Worm (Caenorhabditis elegans) whole organism, mixed stage, embryonic: ENCODE results near the gene hsp-16.41.

Experiments
- blmp-1 ChIP-seq: fragments of 150-350 bp; optimal IDR thresholded peaks from 2 replicates; lab custom pipeline; 2014; ENCODE audit warnings: missing biosample characterization, missing genetic modification characterization
- elt-1 ChIP-seq: sonication (generic microtip); optimal IDR thresholded peaks from 2 replicates; lab custom pipeline; 2017; ENCODE audit warnings: missing genetic modification characterization, mild to moderate bottlenecking, missing compliant biosample characterization, antibody characterized with exemption, moderate library complexity, borderline replicate concordance; ENCODE audit not compliant: insufficient read depth
- elt-3 ChIP-seq: fragments of 150-350 bp; optimal IDR thresholded peaks from 2 replicates; lab custom pipeline; 2014; ENCODE audit warnings: missing biosample characterization, missing genetic modification characterization
- mep-1 ChIP-seq: fragments of 150-350 bp; optimal IDR thresholded peaks from 2 replicates; lab custom pipeline; 2017; ENCODE audit warnings: missing biosample characterization, missing genetic modification reagents, missing genetic modification characterization, inconsistent platforms
- nhr-76 ChIP-seq: sonication (generic microtip); optimal IDR thresholded peaks from 2 replicates; lab custom pipeline; 2017; ENCODE audit warnings: missing biosample characterization, missing genetic modification characterization
- unc-62 ChIP-seq: fragments of 150-350 bp; optimal IDR thresholded peaks from 2 replicates; lab custom pipeline; 2014; ENCODE audit warnings: missing biosample characterization, missing genetic modification reagents, missing genetic modification characterization
- ztf-11 ChIP-seq: fragments of 150-350 bp; optimal IDR thresholded peaks from 2 replicates; lab custom pipeline; 2014; ENCODE audit warnings: missing biosample characterization, missing genetic modification characterization

DNA sequence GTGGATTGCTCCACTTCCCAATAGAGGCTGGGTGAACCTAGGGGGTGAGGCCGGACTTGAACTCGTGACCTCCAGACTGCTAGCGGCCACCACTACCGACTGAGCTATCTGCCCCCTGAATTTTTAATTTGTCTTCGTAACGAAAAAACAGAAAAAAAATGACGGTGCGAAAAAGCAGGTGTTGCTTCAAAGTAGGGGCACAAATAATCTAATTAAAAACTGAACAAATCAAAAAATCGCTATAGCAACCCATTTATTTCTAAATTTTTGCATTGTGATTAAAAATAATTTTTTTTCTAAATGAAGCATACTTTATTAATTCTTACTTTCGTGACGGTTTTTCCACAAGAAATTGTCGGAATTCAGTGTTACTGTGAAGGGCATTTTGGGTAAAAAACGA is 7.1 kb upstream of the hsp-16.41 start, which contains the start of gene F36H9.10:
- TF ChIP-seq ztf-11 (tag; lab: Kevin White, UChicago) (no peak), nhr-76 (no peak), elt-3 (no peak), elt-1 (tag; lab: Kevin White, UChicago) (no peak), unc-62 (GFP tag; lab: Kevin White, UChicago) (no peak), blmp-1 (tag; lab: Kevin White, UChicago) (no peak), mep-1 (tag; lab: Kevin White, UChicago) (no peak)
